Worm (Caenorhabditis elegans) whole organism, L1 larva: Measurements from ENCODE around the gene C32D5.7.

ENCODE experiments used
- alr-1 ChIP-seq: fragments of 200-800 bp; sonication (Bioruptor generic); optimal IDR thresholded peaks from 2 replicates; lab custom pipeline; 2018; ENCODE audit warnings: borderline replicate concordance, mild to moderate bottlenecking, missing genetic modification characterization, missing compliant biosample characterization
- blmp-1 ChIP-seq: fragments of 150-350 bp; optimal IDR thresholded peaks from 2 replicates; lab custom pipeline; 2014; ENCODE audit warnings: missing biosample characterization, missing genetic modification characterization
- ceh-63 ChIP-seq: fragments of 200-800 bp; sonication (Bioruptor generic); optimal IDR thresholded peaks from 2 replicates; lab custom pipeline; 2018; ENCODE audit warnings: mild to moderate bottlenecking, missing genetic modification characterization, missing compliant biosample characterization
- ceh-88 ChIP-seq: fragments of 200-800 bp; sonication (Bioruptor generic); IDR thresholded peaks from 2 replicates; pipeline ENCODE4 v1.3.6; 2022; ENCODE audit warnings: missing genetic modification characterization, missing compliant biosample characterization
- ces-1 ChIP-seq: fragments of 150-350 bp; optimal IDR thresholded peaks from 2 replicates; lab custom pipeline; 2014; ENCODE audit warnings: missing biosample characterization, missing genetic modification reagents, missing genetic modification characterization
- efl-1 ChIP-seq, 4 experiments: fragments of 150-350 bp; optimal IDR thresholded peaks in 3 of 4; peaks in 1 of 4; 1 replicate in 1 of 4; 2 replicates in 3 of 4; lab custom pipeline; 2014; ENCODE audit warnings: missing biosample characterization in 2 of 4, missing genetic modification characterization in 2 of 4, missing genetic modification reagents in 2 of 4
- egl-27 ChIP-seq, 2 experiments: fragments of 150-350 bp in 1 of 2; sonication (generic microtip); optimal IDR thresholded peaks; 3 replicates each; lab custom pipeline; 2017 to 2018; ENCODE audit warnings: missing biosample characterization in 2 of 2, missing genetic modification characterization in 2 of 2, missing genetic modification reagents in 2 of 2
- elt-2 ChIP-seq: sonication (generic microtip); optimal IDR thresholded peaks from 2 replicates; lab custom pipeline; 2016; ENCODE audit warnings: missing genetic modification characterization, mild to moderate bottlenecking, inconsistent platforms, missing compliant biosample characterization, missing genetic modification reagents
- ets-5 ChIP-seq: fragments of 200-800 bp; sonication (Bioruptor generic); IDR thresholded peaks from 2 replicates; pipeline ENCODE4 v1.3.6; 2022; ENCODE audit warnings: missing genetic modification characterization, missing compliant biosample characterization
- fkh-4 ChIP-seq: sonication (generic microtip); optimal IDR thresholded peaks from 2 replicates; lab custom pipeline; 2016; ENCODE audit warnings: missing compliant biosample characterization, missing genetic modification characterization, borderline replicate concordance
- fkh-8 ChIP-seq: sonication (generic microtip); optimal IDR thresholded peaks from 2 replicates; lab custom pipeline; 2016; ENCODE audit warnings: mild to moderate bottlenecking, missing genetic modification characterization, missing compliant biosample characterization
- grh-1 ChIP-seq: fragments of 200-800 bp; sonication (Bioruptor generic); IDR thresholded peaks from 2 replicates; pipeline ENCODE4 v1.3.6; 2022; ENCODE audit warnings: missing genetic modification reagents, missing genetic modification characterization, missing compliant biosample characterization
- hlh-4 ChIP-seq: sonication (generic microtip); optimal IDR thresholded peaks from 2 replicates; lab custom pipeline; 2016; ENCODE audit warnings: mild to moderate bottlenecking, missing genetic modification characterization, missing compliant biosample characterization
- hpl-2 ChIP-seq: fragments of 150-350 bp; optimal IDR thresholded peaks from 2 replicates; lab custom pipeline; 2014; ENCODE audit warnings: missing biosample characterization, missing genetic modification reagents, missing genetic modification characterization
- jun-1 ChIP-seq: fragments of 150-350 bp; optimal IDR thresholded peaks from 2 replicates; lab custom pipeline; 2014; ENCODE audit warnings: missing biosample characterization, missing genetic modification reagents, missing genetic modification characterization
- lin-13 ChIP-seq: fragments of 150-350 bp; optimal IDR thresholded peaks from 2 replicates; lab custom pipeline; 2014; ENCODE audit warnings: missing biosample characterization, missing genetic modification reagents, missing genetic modification characterization
- lin-14 ChIP-seq: fragments of 200-800 bp; sonication (Bioruptor generic); optimal IDR thresholded peaks from 2 replicates; lab custom pipeline; 2018; ENCODE audit warnings: mild to moderate bottlenecking, missing genetic modification characterization, moderate library complexity, missing compliant biosample characterization
- lin-15B ChIP-seq: fragments of 150-350 bp; sonication (generic microtip); optimal IDR thresholded peaks from 3 replicates; lab custom pipeline; 2014; ENCODE audit warnings: missing biosample characterization, missing genetic modification characterization
- lin-35 ChIP-seq, 2 experiments: fragments of 150-350 bp; optimal IDR thresholded peaks; 2 replicates each; lab custom pipeline; 2014; ENCODE audit warnings: missing biosample characterization in 2 of 2, missing genetic modification characterization in 2 of 2, missing genetic modification reagents in 2 of 2
- lir-3 ChIP-seq: sonication (generic microtip); optimal IDR thresholded peaks from 2 replicates; lab custom pipeline; 2016; ENCODE audit warnings: mild to moderate bottlenecking, missing genetic modification characterization, moderate library complexity, missing compliant biosample characterization; ENCODE audit not compliant: poor library complexity
- lsy-2 ChIP-seq, 2 experiments: fragments of 150-350 bp; optimal IDR thresholded peaks; 2 replicates each; lab custom pipeline; 2014; ENCODE audit warnings: missing biosample characterization in 2 of 2, missing genetic modification characterization in 2 of 2
- mep-1 ChIP-seq: fragments of 150-350 bp; optimal IDR thresholded peaks from 2 replicates; lab custom pipeline; 2014; ENCODE audit warnings: missing biosample characterization, missing genetic modification characterization
- nhr-19 ChIP-seq: fragments of 200-800 bp; sonication (Bioruptor generic); conservative IDR thresholded peaks from 2 replicates; pipeline ENCODE4 v1.3.6; 2022; ENCODE audit warnings: missing genetic modification characterization, missing compliant biosample characterization
- nhr-20 ChIP-seq: sonication (generic microtip); optimal IDR thresholded peaks from 2 replicates; lab custom pipeline; 2016; ENCODE audit warnings: mild to moderate bottlenecking, missing genetic modification characterization, missing compliant biosample characterization
- nhr-28 ChIP-seq: fragments of 150-350 bp; optimal IDR thresholded peaks from 2 replicates; lab custom pipeline; 2014; ENCODE audit warnings: missing biosample characterization, missing genetic modification characterization
- nhr-71 ChIP-seq: sonication (generic microtip); optimal IDR thresholded peaks from 2 replicates; lab custom pipeline; 2016; ENCODE audit warnings: mild to moderate bottlenecking, missing genetic modification characterization, moderate library complexity, missing compliant biosample characterization
- nhr-85 ChIP-seq: sonication (generic microtip); peaks from one replicate; lab custom pipeline; 2016; ENCODE audit warnings: missing genetic modification characterization, inconsistent platforms, missing compliant biosample characterization
- nhr-90 ChIP-seq: sonication (generic microtip); optimal IDR thresholded peaks from 2 replicates; lab custom pipeline; 2016; ENCODE audit warnings: mild to moderate bottlenecking, missing genetic modification characterization, missing compliant biosample characterization; ENCODE audit not compliant: poor library complexity
- skn-1 ChIP-seq: fragments of 150-350 bp; optimal IDR thresholded peaks from 2 replicates; lab custom pipeline; 2014; ENCODE audit warnings: missing biosample characterization, missing genetic modification characterization
- snu-23 ChIP-seq: sonication (generic microtip); optimal IDR thresholded peaks from 2 replicates; lab custom pipeline; 2016; ENCODE audit warnings: missing genetic modification characterization, missing compliant biosample characterization
- sox-4 ChIP-seq: sonication (generic microtip); optimal IDR thresholded peaks from 2 replicates; lab custom pipeline; 2016; ENCODE audit warnings: missing genetic modification characterization, missing compliant biosample characterization
- sptf-1 ChIP-seq: fragments of 150-350 bp; optimal IDR thresholded peaks from 2 replicates; lab custom pipeline; 2014; ENCODE audit warnings: missing biosample characterization, missing genetic modification characterization
- sup-37 ChIP-seq: fragments of 200-800 bp; sonication (Bioruptor generic); optimal IDR thresholded peaks from 2 replicates; lab custom pipeline; 2018; ENCODE audit warnings: mild to moderate bottlenecking, missing genetic modification characterization, missing compliant biosample characterization
- unc-130 ChIP-seq: fragments of 150-350 bp; optimal IDR thresholded peaks from 2 replicates; lab custom pipeline; 2017; ENCODE audit warnings: missing biosample characterization, missing genetic modification characterization, inconsistent platforms
- unc-30 ChIP-seq: sonication (generic microtip); optimal IDR thresholded peaks from 2 replicates; lab custom pipeline; 2017; ENCODE audit warnings: missing biosample characterization, missing genetic modification characterization
- unc-62 ChIP-seq: fragments of 150-350 bp; optimal IDR thresholded peaks from 2 replicates; lab custom pipeline; 2014; ENCODE audit warnings: missing biosample characterization, missing genetic modification reagents, missing genetic modification characterization
- unc-86 ChIP-seq: sonication (generic microtip); optimal IDR thresholded peaks from 2 replicates; lab custom pipeline; 2016; ENCODE audit warnings: missing genetic modification characterization, missing compliant biosample characterization
- unc-98 ChIP-seq: fragments of 200-800 bp; sonication (Bioruptor generic); IDR thresholded peaks from 2 replicates; pipeline ENCODE4 v1.3.6; 2022; ENCODE audit warnings: missing genetic modification characterization, missing compliant biosample characterization
- vab-15 ChIP-seq: sonication (generic microtip); optimal IDR thresholded peaks from 2 replicates; lab custom pipeline; 2017; ENCODE audit warnings: missing genotype, mild to moderate bottlenecking, missing genetic modification characterization, missing compliant biosample characterization
- xbp-1 ChIP-seq: sonication (generic microtip); optimal IDR thresholded peaks from 2 replicates; lab custom pipeline; 2016; ENCODE audit warnings: missing genetic modification characterization, missing compliant biosample characterization
- zag-1 ChIP-seq: fragments of 150-350 bp; optimal IDR thresholded peaks from 2 replicates; lab custom pipeline; 2014; ENCODE audit warnings: missing biosample characterization, missing genetic modification characterization
- zip-4 ChIP-seq: fragments of 200-800 bp; sonication (Bioruptor generic); optimal IDR thresholded peaks from 2 replicates; lab custom pipeline; 2018; ENCODE audit warnings: mild to moderate bottlenecking, missing genetic modification characterization, moderate library complexity, missing compliant biosample characterization

The C32D5.7 gene

ce11 chrII:6377381-6377948 is 37.6 kb upstream of the C32D5.7 start:
- TF ChIP-seq unc-86 (tag; lab: Kevin White, UChicago) (no peak), ceh-63 (GFP tag; lab: Kevin White, UChicago) (no peak), efl-1 (optimal IDR thresholded peaks at IDR 0.05; lab: Kevin White, UChicago) (no peak), efl-1 (GFP tag; optimal IDR thresholded peaks at IDR 0.05 in 1 of 2; lab: Kevin White, UChicago) (peak in 1 of 2 experiments; percentile 29), nhr-90 (tag; lab: Kevin White, UChicago) (no peak), blmp-1 (tag; lab: Kevin White, UChicago) (peak; percentile 33), elt-2 (tag; lab: Kevin White, UChicago) (peak; percentile 52), snu-23 (GFP tag; lab: Kevin White, UChicago) (no peak), nhr-28 (no peak), lin-35 (GFP tag; optimal IDR thresholded peaks at IDR 0.05; lab: Kevin White, UChicago) (peak in 1 of 2 experiments; percentile 56), nhr-20 (tag; lab: Kevin White, UChicago) (peak; percentile 0), lin-14 (peak; percentile 13)

DNA sequence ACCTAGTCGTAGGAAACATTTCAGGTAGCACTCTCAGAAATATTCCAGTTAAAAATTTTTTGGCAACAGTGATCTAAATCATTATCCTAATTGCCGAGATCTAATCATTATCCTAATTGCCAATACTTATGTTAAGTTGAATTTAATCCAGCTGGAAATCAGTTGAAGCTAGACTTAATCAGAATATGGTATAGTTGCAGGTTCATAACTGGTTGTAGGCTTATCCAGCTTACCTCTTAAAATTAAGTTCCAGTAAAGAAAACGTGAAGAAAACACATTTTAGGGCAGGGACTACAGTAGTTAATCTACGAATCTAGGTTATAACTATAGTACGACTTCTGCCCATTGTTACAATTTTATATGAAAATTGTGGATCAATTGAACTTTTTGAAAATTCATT is 36.8 kb upstream of the C32D5.7 start:
- no peak for TF ChIP-seq sup-37 (GFP tag; lab: Kevin White, UChicago)
- no peak for TF ChIP-seq nhr-28
- no peak for TF ChIP-seq efl-1 (optimal IDR thresholded peaks at IDR 0.05; lab: Kevin White, UChicago)
- no peak for TF ChIP-seq efl-1 (GFP tag; optimal IDR thresholded peaks at IDR 0.05 in 1 of 2; lab: Kevin White, UChicago)
- TF ChIP-seq lir-3, result no peak
- no peak for TF ChIP-seq xbp-1 (tag; lab: Kevin White, UChicago)
- TF ChIP-seq vab-15 (tag; lab: Kevin White, UChicago), result no peak
- no peak for TF ChIP-seq jun-1
- no peak for TF ChIP-seq lin-35 (GFP tag; optimal IDR thresholded peaks at IDR 0.05; lab: Kevin White, UChicago)
- no peak for TF ChIP-seq unc-30 (tag; lab: Kevin White, UChicago)
- no peak for TF ChIP-seq hlh-4 (tag; lab: Kevin White, UChicago)
- no peak for TF ChIP-seq lsy-2 (tag; optimal IDR thresholded peaks at IDR 0.05; lab: Kevin White, UChicago)
- TF ChIP-seq alr-1 (tag; lab: Kevin White, UChicago), result no peak
- no peak for TF ChIP-seq lin-15B (tag; lab: Kevin White, UChicago)
- no peak for TF ChIP-seq unc-98
- no peak for TF ChIP-seq grh-1 (GFP tag; lab: Robert Waterston, UW)
- no peak for TF ChIP-seq nhr-19 (GFP tag; lab: Robert Waterston, UW)
- TF ChIP-seq fkh-8 (tag; lab: Kevin White, UChicago), result no peak
- TF ChIP-seq mep-1 (tag; lab: Kevin White, UChicago), result no peak

DNA sequence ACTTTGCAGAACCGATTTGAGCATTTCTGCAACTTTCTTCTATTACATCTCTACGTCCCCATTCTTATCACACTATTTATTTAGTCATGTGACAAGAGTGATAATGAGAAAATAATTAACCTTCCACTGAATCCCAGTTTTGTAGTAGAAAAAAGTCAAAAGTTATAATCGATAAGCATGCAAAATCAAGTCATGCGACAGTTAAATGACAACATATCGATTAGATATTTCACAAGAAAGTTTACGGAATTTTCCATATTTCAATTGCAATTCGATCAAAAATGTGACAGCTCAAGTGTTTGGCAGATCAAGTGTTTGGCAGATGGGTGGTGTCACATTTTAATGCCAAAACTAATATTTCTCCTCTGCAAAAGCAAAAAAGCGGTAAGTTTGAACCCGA is 34.8 kb upstream of the C32D5.7 start:
- TF ChIP-seq hpl-2 (GFP tag; lab: Kevin White, UChicago) (peak; percentile 29), nhr-85 (peak; percentile 62), lin-35 (GFP tag; optimal IDR thresholded peaks at IDR 0.05; lab: Kevin White, UChicago) (peak in 1 of 2 experiments; percentile 55), egl-27 (tag; optimal IDR thresholded peaks at IDR 0.05; lab: Kevin White, UChicago) (no peak), nhr-20 (tag; lab: Kevin White, UChicago) (no peak), nhr-71 (tag; lab: Kevin White, UChicago) (peak; percentile 1), fkh-4 (tag; lab: Kevin White, UChicago) (no peak), efl-1 (optimal IDR thresholded peaks at IDR 0.05; lab: Kevin White, UChicago) (no peak), efl-1 (GFP tag; optimal IDR thresholded peaks at IDR 0.05 in 1 of 2; lab: Kevin White, UChicago) (peak in 1 of 2 experiments; percentile 88), elt-2 (tag; lab: Kevin White, UChicago) (peak; percentile 78), zag-1 (tag; lab: Kevin White, UChicago) (no peak), nhr-90 (tag; lab: Kevin White, UChicago) (peak; percentile 23)

DNA sequence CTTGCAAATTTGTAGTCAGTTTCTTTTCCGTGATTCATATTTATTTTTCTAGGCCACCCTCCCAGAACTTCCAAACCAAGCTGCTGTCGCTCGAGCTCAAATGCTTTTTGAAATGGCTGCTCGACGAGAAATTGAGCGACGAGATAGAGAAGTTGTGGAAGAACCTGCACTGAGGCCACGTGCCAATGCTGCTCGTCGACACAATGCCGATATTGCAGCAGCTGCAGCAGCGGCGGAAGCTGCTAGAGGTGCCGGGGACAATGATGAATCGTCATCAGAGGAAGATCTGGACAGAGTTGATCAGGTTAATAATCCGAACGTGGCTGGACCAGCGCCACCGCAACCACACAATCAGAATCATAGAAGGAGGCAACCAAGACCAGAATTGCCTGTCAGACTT is 33.5 kb upstream of the C32D5.7 start:
- TF ChIP-seq nhr-19 (GFP tag; lab: Robert Waterston, UW) (no peak), skn-1 (tag; lab: Kevin White, UChicago) (no peak), lin-13 (no peak), unc-130 (no peak), sox-4 (tag; lab: Kevin White, UChicago) (no peak), zag-1 (tag; lab: Kevin White, UChicago) (no peak), snu-23 (GFP tag; lab: Kevin White, UChicago) (no peak), nhr-85 (no peak), ets-5 (GFP tag; lab: Robert Waterston, UW) (no peak), ceh-63 (GFP tag; lab: Kevin White, UChicago) (no peak), nhr-71 (tag; lab: Kevin White, UChicago) (no peak), zip-4 (GFP tag; lab: Kevin White, UChicago) (no peak), unc-62 (GFP tag; lab: Kevin White, UChicago) (no peak), fkh-4 (tag; lab: Kevin White, UChicago) (no peak), ces-1 (GFP tag; lab: Kevin White, UChicago) (no peak), ceh-88 (GFP tag; lab: Robert Waterston, UW) (no peak), sptf-1 (tag; lab: Kevin White, UChicago) (no peak)
